Fruit fly (Drosophila melanogaster) whole organism, pupa: ENCODE data around the gene CG32071.

ENCODE experiments used
- CG10348 ChIP-seq: fragments of 200-800 bp; sonication (Bioruptor generic); IDR thresholded peaks from 2 replicates; pipeline ENCODE4 v1.3.6; 2022; ENCODE audit warnings: missing biosample characterization, missing genetic modification characterization
- CG12605 ChIP-seq: fragments of 200-800 bp; sonication (Bioruptor generic); IDR thresholded peaks from 2 replicates; pipeline ENCODE4 v1.3.6; 2022; ENCODE audit warnings: missing biosample characterization, missing genetic modification characterization
- CG13204 ChIP-seq: fragments of 200-800 bp; sonication (Bioruptor generic); optimal IDR thresholded peaks from 2 replicates; lab custom pipeline; 2018; ENCODE audit warnings: missing biosample characterization, mild to moderate bottlenecking, missing genetic modification characterization, moderate library complexity
- CG14655 ChIP-seq: fragments of 200-800 bp; sonication (Bioruptor generic); optimal IDR thresholded peaks from 3 replicates; lab custom pipeline; 2017; ENCODE audit warnings: mild to moderate bottlenecking, missing biosample characterization, missing genetic modification reagents, missing genetic modification characterization
- CG15710 ChIP-seq: fragments of 200-800 bp; sonication (Bioruptor generic); optimal IDR thresholded peaks from 2 replicates; lab custom pipeline; 2018; ENCODE audit warnings: missing biosample characterization, mild to moderate bottlenecking, missing genetic modification characterization, moderate library complexity
- CG17806 ChIP-seq: fragments of 200-800 bp; sonication (Bioruptor generic); optimal IDR thresholded peaks from 2 replicates; lab custom pipeline; 2018; ENCODE audit warnings: missing biosample characterization, mild to moderate bottlenecking, missing genetic modification characterization, moderate library complexity
- CG32121 ChIP-seq: fragments of 200-800 bp; sonication (Bioruptor generic); IDR thresholded peaks from 2 replicates; pipeline ENCODE4 v1.3.6; 2022; ENCODE audit warnings: missing biosample characterization, missing genetic modification characterization
- CG34367 ChIP-seq: fragments of 200-800 bp; sonication (Bioruptor generic); optimal IDR thresholded peaks from 2 replicates; lab custom pipeline; 2018; ENCODE audit warnings: missing biosample characterization, mild to moderate bottlenecking, missing genetic modification characterization
- CG4496 ChIP-seq: fragments of 200-800 bp; sonication (Bioruptor generic); IDR thresholded peaks from 3 replicates; pipeline ENCODE4 v1.3.6; 2022; ENCODE audit warnings: missing biosample characterization, missing genetic modification characterization
- CG8159 ChIP-seq: fragments of 200-800 bp; sonication (Bioruptor generic); optimal IDR thresholded peaks from 3 replicates; lab custom pipeline; 2018; ENCODE audit warnings: missing biosample characterization, mild to moderate bottlenecking, missing genetic modification characterization, moderate library complexity
- CG8301 ChIP-seq: fragments of 200-800 bp; sonication (Bioruptor generic); optimal IDR thresholded peaks from 2 replicates; lab custom pipeline; 2018; ENCODE audit warnings: missing biosample characterization, mild to moderate bottlenecking, missing genetic modification characterization
- CG9948 ChIP-seq: fragments of 200-800 bp; sonication (Bioruptor generic); optimal IDR thresholded peaks from 2 replicates; lab custom pipeline; 2018; ENCODE audit warnings: missing biosample characterization, mild to moderate bottlenecking, missing genetic modification characterization, moderate library complexity
- D1 ChIP-seq: fragments of 200-800 bp; sonication (Bioruptor generic); optimal IDR thresholded peaks from 2 replicates; lab custom pipeline; 2018; ENCODE audit warnings: missing biosample characterization, mild to moderate bottlenecking, missing genetic modification characterization, moderate library complexity
- EcR ChIP-seq: fragments of 200-800 bp; sonication (Bioruptor generic); optimal IDR thresholded peaks from 3 replicates; lab custom pipeline; 2019; ENCODE audit warnings: missing biosample characterization, missing genetic modification characterization, mild to moderate bottlenecking, moderate library complexity, missing genetic modification reagents
- Ets98B ChIP-seq: fragments of 200-800 bp; sonication (Bioruptor generic); IDR thresholded peaks from 2 replicates; pipeline ENCODE4 v1.3.6; 2022; ENCODE audit warnings: missing biosample characterization, missing genetic modification characterization
- Pif1A ChIP-seq: fragments of 200-800 bp; sonication (Bioruptor generic); optimal IDR thresholded peaks from 3 replicates; lab custom pipeline; 2016; ENCODE audit warnings: missing biosample characterization, missing genetic modification characterization
- Pif1B ChIP-seq: fragments of 200-800 bp; sonication (Bioruptor generic); optimal IDR thresholded peaks from 3 replicates; lab custom pipeline; 2016; ENCODE audit warnings: missing biosample characterization, missing genetic modification characterization
- Snoo ChIP-seq: fragments of 200-800 bp; sonication (Bioruptor generic); optimal IDR thresholded peaks from 3 replicates; lab custom pipeline; 2017; ENCODE audit warnings: missing biosample characterization, mild to moderate bottlenecking, missing genetic modification characterization, inconsistent platforms
- fd96Ca ChIP-seq: fragments of 200-800 bp; sonication (Bioruptor generic); IDR thresholded peaks from 3 replicates; pipeline ENCODE4 v1.3.6; 2022; ENCODE audit warnings: missing biosample characterization, missing genetic modification characterization
- gl ChIP-seq: fragments of 200-800 bp; sonication (Bioruptor generic); optimal IDR thresholded peaks from 2 replicates; lab custom pipeline; 2018; ENCODE audit warnings: missing biosample characterization, mild to moderate bottlenecking, missing genetic modification characterization
- rn ChIP-seq: fragments of 200-800 bp; sonication (Bioruptor generic); IDR thresholded peaks from 2 replicates; pipeline ENCODE4 v1.3.6; 2022; ENCODE audit warnings: missing biosample characterization, missing genetic modification characterization

Gene CG32071

DNA sequence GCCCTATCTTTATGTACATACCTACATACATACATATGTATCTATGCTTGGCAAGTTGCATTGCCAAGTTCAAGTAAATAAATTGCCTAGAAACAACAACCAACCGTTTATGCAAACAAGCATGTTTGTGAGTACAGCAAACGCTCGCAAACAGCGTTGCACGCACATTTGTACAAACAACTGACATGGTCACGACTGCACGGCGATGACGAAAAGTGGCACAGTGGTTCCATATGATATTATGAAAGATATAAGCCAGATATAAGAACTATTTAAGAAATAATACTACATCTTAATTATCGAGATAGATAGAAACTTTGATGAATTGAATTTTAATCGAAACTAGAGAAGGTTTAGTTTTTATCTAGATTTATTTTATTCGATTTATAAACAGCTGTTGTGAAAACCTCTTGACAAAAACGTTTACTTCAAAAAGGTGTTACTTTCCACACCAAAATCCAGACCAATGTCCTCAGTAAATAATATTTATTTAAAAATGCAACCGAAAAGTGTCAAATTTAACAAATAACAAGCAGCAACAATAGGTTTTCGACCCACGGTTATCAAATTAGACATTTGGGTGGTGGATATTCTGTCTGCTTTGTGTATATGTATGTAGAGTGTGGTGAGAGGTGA lies 13.8 kb downstream of the CG32071 start:
- no peak for TF ChIP-seq CG17806 (tag; lab: Kevin White, UChicago)
- TF ChIP-seq CG14655 (GFP tag; lab: Kevin White, UChicago) = peak; percentile 71
- peak; percentile 63 for TF ChIP-seq Pif1A (GFP tag; lab: Kevin White, UChicago)
- TF ChIP-seq CG8301 = peak; percentile 59
- TF ChIP-seq EcR = no peak
- TF ChIP-seq CG9948 (tag; lab: Kevin White, UChicago) = peak; percentile 39
- no peak for TF ChIP-seq CG4496 (GFP tag; lab: Robert Waterston, UW)
- no peak for TF ChIP-seq CG34367 (tag; lab: Kevin White, UChicago)
- peak; percentile 49 for TF ChIP-seq Ets98B
- TF ChIP-seq CG32121 (GFP tag; lab: Robert Waterston, UW) = peak; percentile 63
- TF ChIP-seq Snoo (tag; lab: Kevin White, UChicago) = peak; percentile 38
- no peak for TF ChIP-seq D1
- no peak; the same call in 2 of the 3 replicates for TF ChIP-seq fd96Ca
- no peak for TF ChIP-seq CG13204 (GFP tag; lab: Kevin White, UChicago)
- no peak for TF ChIP-seq CG15710
- no peak for TF ChIP-seq CG10348 (GFP tag; lab: Robert Waterston, UW)
- peak; percentile 31 for TF ChIP-seq CG8159 (tag; lab: Kevin White, UChicago)
- no peak for TF ChIP-seq CG12605 (GFP tag; lab: Robert Waterston, UW)
- TF ChIP-seq Pif1B = peak; percentile 72
- no peak for TF ChIP-seq rn
- no peak for TF ChIP-seq gl (tag; lab: Kevin White, UChicago)
- TF ChIP-seq, all 21 proteins: peak for 9

- TF ChIP-seq rn (no peak), fd96Ca (no peak), CG17806 (tag; lab: Kevin White, UChicago) (no peak), CG8301 (no peak), Pif1A (GFP tag; lab: Kevin White, UChicago) (no peak), gl (tag; lab: Kevin White, UChicago) (no peak), CG15710 (no peak), D1 (no peak), EcR (no peak), CG14655 (GFP tag; lab: Kevin White, UChicago) (no peak), CG9948 (tag; lab: Kevin White, UChicago) (no peak), CG32121 (GFP tag; lab: Robert Waterston, UW) (no peak)
Measured at dm6 chr3L:11085810-11086209, 17.9 kb downstream of the CG32071 start.

- TF ChIP-seq Snoo (tag; lab: Kevin White, UChicago) = peak; percentile 84
- TF ChIP-seq Pif1B = peak; percentile 96
- TF ChIP-seq CG4496 (GFP tag; lab: Robert Waterston, UW) = peak; percentile 99
- TF ChIP-seq CG17806 (tag; lab: Kevin White, UChicago) = peak; percentile 98
- TF ChIP-seq CG10348 (GFP tag; lab: Robert Waterston, UW) = peak; percentile 94
- TF ChIP-seq CG8159 (tag; lab: Kevin White, UChicago) = peak; percentile 97
- peak; percentile 74 for TF ChIP-seq EcR
- peak; percentile 93 for TF ChIP-seq CG13204 (GFP tag; lab: Kevin White, UChicago)
- TF ChIP-seq Ets98B = peak; percentile 99
- TF ChIP-seq CG9948 (tag; lab: Kevin White, UChicago) = peak; percentile 98
- TF ChIP-seq CG8301 = peak; percentile 99
- peak; percentile 98 for TF ChIP-seq CG34367 (tag; lab: Kevin White, UChicago)
- peak; percentile 93 for TF ChIP-seq gl (tag; lab: Kevin White, UChicago)
- TF ChIP-seq Pif1A (GFP tag; lab: Kevin White, UChicago) = peak; percentile 98
- TF ChIP-seq CG15710 = peak; percentile 98
- TF ChIP-seq CG14655 (GFP tag; lab: Kevin White, UChicago) = peak; percentile 99
- peak; percentile 99 for TF ChIP-seq CG12605 (GFP tag; lab: Robert Waterston, UW)
- TF ChIP-seq fd96Ca = peak; percentile 96
- peak; percentile 99 for TF ChIP-seq CG32121 (GFP tag; lab: Robert Waterston, UW)
- TF ChIP-seq D1 = peak; percentile 95
- peak; percentile 98 for TF ChIP-seq rn
Measured at dm6 chr3L:11084557-11085231, 19.0 kb downstream of the CG32071 start.

dm6 chr3L:11083605-11084004 lies 20.1 kb downstream of the CG32071 start:
- TF ChIP-seq EcR (peak; percentile 15), CG14655 (GFP tag; lab: Kevin White, UChicago) (no peak), Ets98B (peak; percentile 11; the same call in 1 of the 2 replicates)

- no peak for TF ChIP-seq CG8301
- peak; percentile 36 for TF ChIP-seq CG17806 (tag; lab: Kevin White, UChicago)
- no peak for TF ChIP-seq rn
- TF ChIP-seq Ets98B = 0 out of 2 replicates have a peak, but pooled peaks have one; percentile 25
- TF ChIP-seq CG34367 (tag; lab: Kevin White, UChicago) = no peak
- peak; percentile 23 for TF ChIP-seq CG15710
- no peak for TF ChIP-seq CG13204 (GFP tag; lab: Kevin White, UChicago)
Measured at dm6 chr3L:11074043-11074853, 29.4 kb downstream of the CG32071 start, which contains the start of the genes Pfdn2 and Noc1. TSS of gene Pfdn2 (minus strand) at chr3L:11074388. TSS of gene Noc1 (plus strand) at chr3L:11074769.
